Worm (Caenorhabditis elegans) whole organism, mixed stage, embryonic: ENCODE measurements around the gene B0244.9.

Source experiments
- blmp-1 ChIP-seq: fragments of 150-350 bp; optimal IDR thresholded peaks from 2 replicates; lab custom pipeline; 2014; ENCODE audit warnings: missing biosample characterization, missing genetic modification characterization
- ceh-43 ChIP-seq: fragments of 200-800 bp; sonication (Bioruptor generic); optimal IDR thresholded peaks from 2 replicates; lab custom pipeline; 2018; ENCODE audit warnings: mild to moderate bottlenecking, missing genetic modification characterization, moderate library complexity, missing compliant biosample characterization
- ces-1 ChIP-seq: fragments of 150-350 bp; optimal IDR thresholded peaks from 2 replicates; lab custom pipeline; 2014; ENCODE audit warnings: missing biosample characterization, missing genetic modification reagents, missing genetic modification characterization
- elt-1 ChIP-seq: sonication (generic microtip); optimal IDR thresholded peaks from 2 replicates; lab custom pipeline; 2017; ENCODE audit warnings: missing genetic modification characterization, mild to moderate bottlenecking, missing compliant biosample characterization, antibody characterized with exemption, moderate library complexity, borderline replicate concordance; ENCODE audit not compliant: insufficient read depth
- elt-3 ChIP-seq: fragments of 150-350 bp; optimal IDR thresholded peaks from 2 replicates; lab custom pipeline; 2014; ENCODE audit warnings: missing biosample characterization, missing genetic modification characterization
- flh-1 ChIP-seq: fragments of 200-800 bp; sonication (Bioruptor generic); optimal IDR thresholded peaks from 2 replicates; lab custom pipeline; 2018; ENCODE audit warnings: mild to moderate bottlenecking, missing genetic modification characterization, moderate library complexity, missing compliant biosample characterization
- nhr-12 ChIP-seq: fragments of 150-350 bp; optimal IDR thresholded peaks from 2 replicates; lab custom pipeline; 2014; ENCODE audit warnings: missing biosample characterization, missing genetic modification characterization
- nhr-2 ChIP-seq: fragments of 150-350 bp; optimal IDR thresholded peaks from 2 replicates; lab custom pipeline; 2014; ENCODE audit warnings: missing biosample characterization, missing genetic modification characterization
- nhr-237 ChIP-seq: fragments of 150-350 bp; optimal IDR thresholded peaks from 2 replicates; lab custom pipeline; 2014; ENCODE audit warnings: missing biosample characterization, missing genetic modification characterization
- nhr-28 ChIP-seq: fragments of 150-350 bp; optimal IDR thresholded peaks from 2 replicates; lab custom pipeline; 2014; ENCODE audit warnings: missing biosample characterization, missing genetic modification characterization
- snpc-4 ChIP-seq: fragments of 150-350 bp; optimal IDR thresholded peaks from 2 replicates; lab custom pipeline; 2014; ENCODE audit warnings: missing biosample characterization, missing genetic modification characterization
- unc-39 ChIP-seq: fragments of 150-350 bp; optimal IDR thresholded peaks from 2 replicates; lab custom pipeline; 2014; ENCODE audit warnings: missing biosample characterization, missing genetic modification characterization
- unc-62 ChIP-seq: fragments of 150-350 bp; optimal IDR thresholded peaks from 2 replicates; lab custom pipeline; 2014; ENCODE audit warnings: missing biosample characterization, missing genetic modification reagents, missing genetic modification characterization
- ztf-11 ChIP-seq: fragments of 150-350 bp; optimal IDR thresholded peaks from 2 replicates; lab custom pipeline; 2014; ENCODE audit warnings: missing biosample characterization, missing genetic modification characterization

DNA sequence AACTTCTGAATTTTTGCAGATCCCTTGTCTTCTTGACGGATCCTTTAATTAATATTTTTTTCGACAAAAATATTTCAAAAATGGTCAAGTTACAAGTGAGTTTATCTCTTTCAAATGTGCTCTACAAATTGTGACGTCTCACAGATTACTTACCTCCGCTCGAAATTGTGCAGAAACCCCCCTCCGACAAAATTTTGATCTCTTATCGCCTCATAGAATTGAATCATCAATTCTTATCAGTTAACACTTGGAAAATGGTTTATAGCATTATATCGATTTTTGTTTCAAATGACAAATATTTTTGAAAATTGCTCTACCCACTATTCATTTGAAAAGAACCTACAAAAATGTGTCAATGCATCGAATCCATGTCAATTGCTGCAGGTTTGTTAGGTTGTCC lies 4.1 kb upstream of the B0244.9 start, which contains the start of gene B0244.10:
- TF ChIP-seq elt-1 (tag; lab: Kevin White, UChicago) = no peak
- no peak for TF ChIP-seq elt-3
- no peak for TF ChIP-seq ces-1 (GFP tag; lab: Kevin White, UChicago)
- no peak for TF ChIP-seq flh-1 (GFP tag; lab: Kevin White, UChicago)
- no peak for TF ChIP-seq unc-62
- no peak for TF ChIP-seq unc-39 (tag; lab: Kevin White, UChicago)
- TF ChIP-seq nhr-12 (tag; lab: Kevin White, UChicago) = no peak
- no peak for TF ChIP-seq blmp-1 (tag; lab: Kevin White, UChicago)
- TF ChIP-seq ztf-11 (tag; lab: Kevin White, UChicago) = no peak
- no peak for TF ChIP-seq snpc-4 (tag; lab: Kevin White, UChicago)
- no peak for TF ChIP-seq nhr-237 (tag; lab: Kevin White, UChicago)
- TF ChIP-seq ceh-43 = no peak
- no peak for TF ChIP-seq nhr-2 (tag; lab: Kevin White, UChicago)
- no peak for TF ChIP-seq nhr-28 (tag; lab: Kevin White, UChicago)
